Fruit fly (Drosophila melanogaster): ENCODE results near the gene CG12078.

The CG12078 gene

DNA sequence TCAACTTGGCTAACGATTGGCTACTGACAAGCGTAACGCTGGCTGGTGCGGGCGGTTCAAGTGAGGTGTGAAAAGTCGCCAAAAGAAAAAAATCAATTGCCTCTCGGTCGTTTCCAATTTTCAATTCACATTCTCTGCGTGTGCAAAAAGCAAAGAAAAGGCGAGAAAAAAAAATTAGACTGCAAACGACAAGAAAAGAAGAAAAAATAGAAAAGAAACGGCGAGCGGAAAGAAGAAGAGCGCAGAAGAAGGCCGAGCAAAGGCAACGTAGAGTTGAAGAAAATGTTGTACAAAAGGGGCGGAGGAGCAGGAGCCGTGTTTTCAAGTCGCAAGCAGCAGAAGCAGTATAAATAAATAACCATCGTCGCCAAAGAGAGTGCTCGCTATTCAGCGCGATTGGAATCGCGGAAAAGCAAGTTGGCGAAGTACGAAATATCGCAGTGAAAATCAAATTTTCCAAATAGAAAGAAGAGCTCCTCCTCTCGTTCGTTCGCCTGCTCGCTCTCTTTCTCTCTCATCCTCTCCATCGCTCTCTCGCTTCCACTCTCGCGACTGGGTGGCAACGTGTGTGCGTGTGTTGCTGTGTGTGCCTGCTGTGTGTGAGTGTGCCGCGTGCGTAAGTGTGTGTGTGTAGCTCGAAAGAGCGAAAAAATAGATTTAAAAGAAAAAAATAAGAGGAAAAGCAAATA, 18.2 kb downstream of the CG12078 start:
- TF ChIP-seq kay (GFP tag; ENCODE audit: borderline replicate concordance): no peak
- peak; percentile 49 for TF ChIP-seq CG11617 (GFP tag; optimal IDR thresholded peaks at IDR 0.05)
- no peak for TF ChIP-seq cnc (optimal IDR thresholded peaks at IDR 0.05)
- TF ChIP-seq CG12768 (GFP tag; optimal IDR thresholded peaks at IDR 0.05): peak; percentile 67
- TF ChIP-seq pad (GFP tag; optimal IDR thresholded peaks at IDR 0.05): peak; percentile 26
- peak; percentile 13 for TF ChIP-seq Crg-1 (GFP tag; optimal IDR thresholded peaks at IDR 0.05)
- TF ChIP-seq CG33017 (tag; optimal IDR thresholded peaks at IDR 0.05): peak; percentile 44
- TF ChIP-seq toe (GFP tag; optimal IDR thresholded peaks at IDR 0.05): no peak
- TF ChIP-seq Clk (GFP tag; optimal IDR thresholded peaks at IDR 0.05): no peak
- no peak for TF ChIP-seq Hr96 (GFP tag; optimal IDR thresholded peaks at IDR 0.05)
- no peak for TF ChIP-seq CG5204 (GFP tag; optimal IDR thresholded peaks at IDR 0.05)
- TF ChIP-seq ovo (GFP tag; optimal IDR thresholded peaks at IDR 0.05): no peak
- no peak for TF ChIP-seq bab1 (GFP tag; optimal IDR thresholded peaks at IDR 0.05)
- TF ChIP-seq Mnt (GFP tag; optimal IDR thresholded peaks at IDR 0.05): peak; percentile 72
- no peak for TF ChIP-seq CG14711 (tag; optimal IDR thresholded peaks at IDR 0.05)
- TF ChIP-seq cic (GFP tag; optimal IDR thresholded peaks at IDR 0.05): peak; percentile 72
- TF ChIP-seq CG1620 (GFP tag; optimal IDR thresholded peaks at IDR 0.05): no peak
- TF ChIP-seq CG7101 (tag; optimal IDR thresholded peaks at IDR 0.05): peak; percentile 25
- no peak for TF ChIP-seq tj (GFP tag; optimal IDR thresholded peaks at IDR 0.05)
- TF ChIP-seq CG7045 (GFP tag; optimal IDR thresholded peaks at IDR 0.05): peak; percentile 32

DNA sequence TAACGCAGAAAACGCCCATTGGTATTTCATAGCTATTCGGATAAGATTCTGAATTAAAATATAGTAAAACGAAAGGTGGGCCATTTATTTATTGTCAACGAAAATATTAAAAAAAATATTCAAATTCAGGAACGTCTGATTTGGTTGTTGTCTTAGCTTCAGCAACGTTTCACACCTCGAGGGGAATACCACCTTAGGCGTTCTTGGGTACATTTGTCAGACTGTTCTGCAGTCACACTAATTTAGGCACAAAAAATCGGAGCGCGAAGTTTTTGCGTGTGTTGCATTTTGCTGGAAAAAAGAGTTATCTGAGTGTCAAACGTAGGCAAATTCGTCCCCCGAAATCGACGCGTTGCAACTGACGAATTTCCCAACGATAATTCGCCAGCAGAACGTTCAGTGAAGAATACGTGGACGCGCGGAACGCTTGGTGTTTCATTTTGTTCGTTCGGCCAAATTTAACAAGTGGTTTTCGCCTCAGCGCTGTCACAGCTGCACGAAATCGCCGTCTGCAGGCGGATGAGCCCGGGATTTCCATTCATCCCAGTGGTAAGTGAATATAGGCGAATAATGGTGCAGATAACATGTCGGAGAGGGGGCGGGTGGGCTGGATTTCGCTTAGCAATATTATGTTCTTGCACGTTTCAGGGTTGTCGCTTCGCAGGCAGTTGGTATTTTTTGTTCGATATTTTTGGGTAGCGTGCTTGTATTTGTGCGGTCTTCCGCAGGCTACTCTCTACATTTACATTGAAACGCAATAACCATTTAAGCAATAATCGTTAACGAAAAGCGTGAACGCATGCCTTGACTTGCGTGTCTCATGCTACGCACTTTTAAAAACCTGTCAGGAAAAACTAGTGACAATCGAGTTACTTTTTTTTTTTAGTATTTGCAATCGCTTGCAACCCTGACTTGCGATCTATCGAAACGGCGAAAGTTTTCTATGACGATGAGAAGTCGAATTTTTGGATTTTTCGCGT, 19.1 kb downstream of the CG12078 start, which contains the start of gene Larp4B:
Larp4B (plus strand) TSS at position 99 of the 980 bp plus-strand sequence.
- TF ChIP-seq pad (GFP tag; optimal IDR thresholded peaks at IDR 0.05) (peak; percentile 24), CG7045 (GFP tag; optimal IDR thresholded peaks at IDR 0.05) (peak; percentile 25), CG7101 (tag; optimal IDR thresholded peaks at IDR 0.05) (peak; percentile 1), Clk (GFP tag; optimal IDR thresholded peaks at IDR 0.05) (no peak), ovo (GFP tag; optimal IDR thresholded peaks at IDR 0.05) (no peak), Mnt (GFP tag; optimal IDR thresholded peaks at IDR 0.05) (peak; percentile 26), Hr96 (GFP tag; optimal IDR thresholded peaks at IDR 0.05) (no peak), cnc (optimal IDR thresholded peaks at IDR 0.05) (peak in 1 of 2 experiments; percentile 0), CG11617 (GFP tag; optimal IDR thresholded peaks at IDR 0.05) (peak; percentile 10), bab1 (GFP tag; optimal IDR thresholded peaks at IDR 0.05) (peak; percentile 39), toe (GFP tag; optimal IDR thresholded peaks at IDR 0.05) (no peak), Crg-1 (GFP tag; optimal IDR thresholded peaks at IDR 0.05) (no peak), CG5204 (GFP tag; optimal IDR thresholded peaks at IDR 0.05) (no peak), CG12768 (GFP tag; optimal IDR thresholded peaks at IDR 0.05) (no peak), CG33017 (tag; optimal IDR thresholded peaks at IDR 0.05) (no peak), CG14711 (tag; optimal IDR thresholded peaks at IDR 0.05) (peak; percentile 95), tj (GFP tag; optimal IDR thresholded peaks at IDR 0.05) (peak; percentile 82), cic (GFP tag; optimal IDR thresholded peaks at IDR 0.05) (no peak), CG1620 (GFP tag; optimal IDR thresholded peaks at IDR 0.05) (peak; percentile 31), kay (GFP tag; ENCODE audit: borderline replicate concordance) (no peak)

DNA sequence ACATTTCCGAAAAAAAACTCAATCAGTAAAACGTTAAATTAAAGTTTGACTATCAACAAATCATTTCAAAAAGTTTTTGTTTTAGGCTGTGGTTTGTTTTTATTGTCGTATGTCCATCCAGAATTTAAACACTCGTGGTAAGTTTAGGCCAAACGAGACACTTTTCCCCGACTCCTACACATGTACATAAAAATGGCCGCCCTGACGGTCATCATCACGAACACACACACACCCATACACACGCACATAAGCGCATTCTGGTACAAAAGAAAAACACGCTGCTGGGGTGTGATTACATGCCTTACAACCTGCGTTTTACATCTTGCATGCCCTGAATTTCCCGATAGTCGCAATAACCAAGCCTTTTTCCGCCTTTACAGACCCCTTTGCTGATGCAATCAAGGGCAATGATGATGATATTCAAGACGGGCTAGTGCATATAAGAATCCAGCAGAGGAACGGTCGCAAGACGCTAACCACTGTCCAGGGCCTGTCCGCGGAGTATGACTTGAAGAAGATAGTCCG, 20.6 kb downstream of the CG12078 start:
- TF ChIP-seq cic (GFP tag; optimal IDR thresholded peaks at IDR 0.05) (no peak), CG7045 (GFP tag; optimal IDR thresholded peaks at IDR 0.05) (no peak), toe (GFP tag; optimal IDR thresholded peaks at IDR 0.05) (no peak), CG5204 (GFP tag; optimal IDR thresholded peaks at IDR 0.05) (no peak), Mnt (GFP tag; optimal IDR thresholded peaks at IDR 0.05) (no peak), Clk (GFP tag; optimal IDR thresholded peaks at IDR 0.05) (no peak), Hr96 (GFP tag; optimal IDR thresholded peaks at IDR 0.05) (no peak), CG7101 (tag; optimal IDR thresholded peaks at IDR 0.05) (no peak), tj (GFP tag; optimal IDR thresholded peaks at IDR 0.05) (no peak), kay (GFP tag; ENCODE audit: borderline replicate concordance) (no peak), ovo (GFP tag; optimal IDR thresholded peaks at IDR 0.05) (no peak), CG12768 (GFP tag; optimal IDR thresholded peaks at IDR 0.05) (no peak), CG11617 (GFP tag; optimal IDR thresholded peaks at IDR 0.05) (no peak), CG14711 (tag; optimal IDR thresholded peaks at IDR 0.05) (no peak), Crg-1 (GFP tag; optimal IDR thresholded peaks at IDR 0.05) (no peak)

DNA sequence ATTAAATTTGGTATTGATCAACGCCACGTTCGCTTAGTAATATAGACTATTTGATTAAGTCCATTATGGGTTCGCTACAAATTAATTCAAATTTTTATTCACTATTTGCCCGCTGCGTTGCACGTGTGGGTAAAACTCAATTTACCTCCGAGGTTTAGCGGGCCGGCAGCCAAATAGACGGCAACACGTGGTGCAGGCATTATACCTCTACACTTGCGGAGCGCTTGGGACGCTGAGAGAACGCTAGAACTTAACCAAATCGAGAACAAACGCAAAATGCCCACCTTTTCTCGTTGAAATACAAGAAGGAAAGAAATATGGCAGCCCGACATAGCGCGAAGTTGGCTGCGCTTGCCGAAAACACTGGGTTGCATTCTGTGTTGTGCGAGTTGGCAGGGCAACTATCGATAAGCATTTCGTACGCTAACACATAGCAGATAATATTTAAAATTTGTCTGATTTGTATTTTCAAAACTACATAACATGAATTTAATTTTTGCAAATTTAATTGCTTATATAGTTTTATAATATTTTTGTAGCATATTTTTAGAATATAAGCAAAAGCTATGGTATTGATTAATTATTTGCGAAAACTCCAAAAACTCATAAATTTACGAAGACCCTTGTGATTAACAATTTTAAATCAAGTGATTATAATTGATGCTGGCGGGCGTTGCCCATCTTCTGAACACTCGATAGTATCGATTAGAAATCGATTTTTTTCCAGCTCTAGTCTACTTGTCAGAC, 21.3 kb downstream of the CG12078 start, which contains the start of the genes RpL28 and eIF1:
RpL28 (minus strand) TSS at position 318 of the 747 bp plus-strand sequence.
eIF1 (plus strand) TSS at position 699 of the 747 bp plus-strand sequence.
- TF ChIP-seq Crg-1 (GFP tag; optimal IDR thresholded peaks at IDR 0.05) (peak; percentile 98), cic (GFP tag; optimal IDR thresholded peaks at IDR 0.05) (peak; percentile 57), CG5204 (GFP tag; optimal IDR thresholded peaks at IDR 0.05) (no peak), CG1620 (GFP tag; optimal IDR thresholded peaks at IDR 0.05) (peak; percentile 98), kay (GFP tag; ENCODE audit: borderline replicate concordance) (no peak), Hr96 (GFP tag; optimal IDR thresholded peaks at IDR 0.05) (peak; percentile 97), pad (GFP tag; optimal IDR thresholded peaks at IDR 0.05) (peak; percentile 87), ovo (GFP tag; optimal IDR thresholded peaks at IDR 0.05) (peak; percentile 96), CG33017 (tag; optimal IDR thresholded peaks at IDR 0.05) (peak; percentile 81), CG7045 (GFP tag; optimal IDR thresholded peaks at IDR 0.05) (peak; percentile 93), Mnt (GFP tag; optimal IDR thresholded peaks at IDR 0.05) (peak; percentile 96), CG12768 (GFP tag; optimal IDR thresholded peaks at IDR 0.05) (peak; percentile 94), Clk (GFP tag; optimal IDR thresholded peaks at IDR 0.05) (peak; percentile 90), CG14711 (tag; optimal IDR thresholded peaks at IDR 0.05) (peak; percentile 79), CG11617 (GFP tag; optimal IDR thresholded peaks at IDR 0.05) (peak; percentile 98), cnc (optimal IDR thresholded peaks at IDR 0.05) (no peak), bab1 (GFP tag; optimal IDR thresholded peaks at IDR 0.05) (peak; percentile 70), CG7101 (tag; optimal IDR thresholded peaks at IDR 0.05) (peak; percentile 96), tj (GFP tag; optimal IDR thresholded peaks at IDR 0.05) (peak; percentile 84), toe (GFP tag; optimal IDR thresholded peaks at IDR 0.05) (no peak)

Measured in whole organism, adult.